Worm (Caenorhabditis elegans): ENCODE results near the gene K10C2.7.

- TF ChIP-seq unc-62 (GFP tag; optimal IDR thresholded peaks at IDR 0.05) (no peak), ama-1 (optimal IDR thresholded peaks at IDR 0.05) (no peak), ceh-82 (tag; optimal IDR thresholded peaks at IDR 0.05) (no peak), nhr-11 (tag; optimal IDR thresholded peaks at IDR 0.05) (no peak), ztf-4 (tag; optimal IDR thresholded peaks at IDR 0.05) (no peak)
These were observed 25.2 kb upstream of the K10C2.7 start, which contains the start of gene C15B12.9 for ce11 chrX:6468499-6468898.
